Worm (Caenorhabditis elegans): ENCODE data around the gene B0334.4.

DNA sequence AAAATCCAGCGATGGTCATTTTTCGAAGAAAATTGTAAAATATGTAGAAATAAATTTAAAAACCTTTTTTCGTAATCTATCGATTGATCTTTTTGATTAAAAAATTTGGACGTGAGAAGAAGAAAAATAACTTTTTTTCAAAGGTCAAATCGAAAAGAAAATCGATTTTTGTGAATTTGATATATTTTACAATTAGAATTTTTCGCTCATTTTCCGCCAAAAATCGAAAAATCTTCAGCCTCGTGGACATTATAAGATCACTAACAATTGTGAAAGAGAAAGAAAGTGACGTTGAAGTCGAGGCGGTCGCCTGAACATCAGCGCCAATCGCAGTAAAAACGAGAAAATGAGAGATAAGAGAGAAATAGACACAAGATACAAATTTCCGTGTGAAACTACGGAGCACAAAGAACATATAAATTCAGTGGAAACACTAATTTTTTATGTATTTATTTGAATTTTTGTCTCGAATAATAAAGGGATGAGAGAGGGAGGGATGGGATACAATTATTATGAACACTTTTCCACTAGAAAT, 25.9 kb upstream of the B0334.4 start, which contains the start of gene cisd-1:
- TF ChIP-seq tbx-2 (tag; optimal IDR thresholded peaks at IDR 0.05) (no peak), jun-1 (tag; optimal IDR thresholded peaks at IDR 0.05) (no peak), ama-1 (optimal IDR thresholded peaks at IDR 0.05) (no peak), fkh-10 (GFP tag; optimal IDR thresholded peaks at IDR 0.05) (no peak), ztf-11 (tag; optimal IDR thresholded peaks at IDR 0.05) (no peak), egl-27 (tag; optimal IDR thresholded peaks at IDR 0.05) (no peak), nhr-25 (tag; optimal IDR thresholded peaks at IDR 0.05) (no peak), unc-62 (GFP tag; optimal IDR thresholded peaks at IDR 0.05) (no peak), aly-2 (tag; optimal IDR thresholded peaks at IDR 0.05) (no peak), zag-1 (tag; optimal IDR thresholded peaks at IDR 0.05) (no peak), ceh-82 (tag; optimal IDR thresholded peaks at IDR 0.05) (no peak), lin-39 (tag; optimal IDR thresholded peaks at IDR 0.05) (no peak), mml-1 (tag; optimal IDR thresholded peaks at IDR 0.05) (no peak), ceh-9 (tag; optimal IDR thresholded peaks at IDR 0.05) (no peak)

Data from whole organism, L3 larva.